Worm (Caenorhabditis elegans) whole organism, midembryonic: ENCODE measurements around the gene abcf-3.

Experiments used
- T22C8.4 ChIP-seq: fragments of 200-800 bp; sonication (Bioruptor generic); IDR thresholded peaks from 2 replicates; pipeline ENCODE4 v1.3.6; 2022; ENCODE audit warnings: missing genetic modification characterization, missing compliant biosample characterization
- ref-1 ChIP-seq: fragments of 200-800 bp; sonication (Bioruptor generic); conservative IDR thresholded peaks from 2 replicates; pipeline ENCODE4 v1.3.6; 2022; ENCODE audit warnings: missing genetic modification reagents, missing genetic modification characterization, missing compliant biosample characterization
- ztf-23 ChIP-seq: fragments of 200-800 bp; sonication (Bioruptor generic); IDR thresholded peaks from 2 replicates; pipeline ENCODE4 v1.3.6; 2022; ENCODE audit warnings: missing genetic modification reagents, missing genetic modification characterization, missing compliant biosample characterization

DNA sequence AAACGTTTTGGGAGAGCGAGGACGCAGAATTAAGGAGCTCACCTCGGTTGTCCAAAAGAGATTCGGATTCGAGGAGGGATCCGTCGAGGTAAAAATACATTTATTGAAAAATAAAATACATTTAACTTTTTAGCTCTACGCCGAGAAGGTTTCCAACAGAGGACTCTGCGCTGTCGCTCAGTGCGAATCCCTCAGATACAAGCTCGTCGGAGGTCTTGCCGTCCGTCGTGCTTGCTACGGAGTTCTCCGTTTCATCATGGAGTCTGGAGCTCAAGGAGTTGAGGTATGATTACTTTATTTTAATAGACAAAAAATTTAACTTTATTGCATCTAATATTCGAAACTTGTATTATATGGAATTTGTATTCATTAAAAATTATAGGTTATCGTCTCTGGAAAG lies 33.8 kb downstream of the abcf-3 start:
- TF ChIP-seq ref-1 (GFP tag; lab: Robert Waterston, UW) (no peak), ztf-23 (GFP tag; lab: Robert Waterston, UW) (no peak), T22C8.4 (GFP tag; lab: Robert Waterston, UW) (no peak)
